Worm (Caenorhabditis elegans): ENCODE measurements around the gene F29A7.4.

- TF ChIP-seq dao-5 (tag; optimal IDR thresholded peaks at IDR 0.05) (no peak), W03F9.2 (tag; optimal IDR thresholded peaks at IDR 0.05) (no peak)
Measured at ce11 chrII:2739619-2740018, 10.2 kb upstream of the F29A7.4 start, which contains the start of gene T05A8.6.

Measured in whole organism, L4/young adult.